Worm (Caenorhabditis elegans) whole organism, L3 larva: Measurements from ENCODE around the gene air-1.
A peak's percentile ranks its signal among the peaks of the same experiment; 100 is the strongest.

ENCODE experiments used
- R02D3.7 ChIP-seq: fragments of 150-350 bp; optimal IDR thresholded peaks from 2 replicates; lab custom pipeline; 2014; ENCODE audit warnings: missing biosample characterization, missing genetic modification characterization
- ZK546.5 ChIP-seq: sonication (generic microtip); optimal IDR thresholded peaks from 2 replicates; lab custom pipeline; 2017; ENCODE audit warnings: missing biosample characterization, missing genetic modification characterization
- aly-2 ChIP-seq: fragments of 150-350 bp; optimal IDR thresholded peaks from 2 replicates; lab custom pipeline; 2014; ENCODE audit warnings: missing biosample characterization, missing genetic modification characterization
- ama-1 ChIP-seq: fragments of 150-350 bp; optimal IDR thresholded peaks from 2 replicates; lab custom pipeline; 2018
- ceh-16 ChIP-seq: sonication (generic microtip); optimal IDR thresholded peaks from 2 replicates; lab custom pipeline; 2017; ENCODE audit warnings: missing biosample characterization, missing genetic modification characterization
- ceh-28 ChIP-seq: fragments of 150-350 bp; optimal IDR thresholded peaks from 2 replicates; lab custom pipeline; 2014; ENCODE audit warnings: missing biosample characterization, missing genetic modification reagents, missing genetic modification characterization
- ceh-82 ChIP-seq: fragments of 150-350 bp; optimal IDR thresholded peaks from 2 replicates; lab custom pipeline; 2014; ENCODE audit warnings: missing biosample characterization, missing genetic modification characterization
- ceh-9 ChIP-seq: sonication (generic microtip); optimal IDR thresholded peaks from 2 replicates; lab custom pipeline; 2018; ENCODE audit warnings: missing biosample characterization, missing genetic modification characterization
- daf-12 ChIP-seq: fragments of 150-350 bp; optimal IDR thresholded peaks from 2 replicates; lab custom pipeline; 2014; ENCODE audit warnings: missing biosample characterization, missing genetic modification reagents, missing genetic modification characterization
- egl-27 ChIP-seq: sonication (generic microtip); optimal IDR thresholded peaks from 4 replicates; lab custom pipeline; 2017; ENCODE audit warnings: missing biosample characterization, missing genetic modification reagents, missing genetic modification characterization
- elt-2 ChIP-seq: sonication (generic microtip); optimal IDR thresholded peaks from 2 replicates; lab custom pipeline; 2016; ENCODE audit warnings: missing genetic modification reagents, mild to moderate bottlenecking, missing genetic modification characterization, missing compliant biosample characterization
- elt-3 ChIP-seq, 3 experiments: fragments of 150-350 bp in 1 of 3; sonication (generic microtip) in 2 of 3; optimal IDR thresholded peaks; 2 replicates in 2 of 3; 4 replicates in 1 of 3; lab custom pipeline; 2014 to 2017; ENCODE audit warnings: missing biosample characterization in 3 of 3, missing genetic modification characterization in 3 of 3
- eor-1 ChIP-seq, 2 experiments: fragments of 150-350 bp; optimal IDR thresholded peaks; 2 replicates each; lab custom pipeline; 2014 to 2018; ENCODE audit warnings: missing biosample characterization in 2 of 2, missing genetic modification characterization in 2 of 2
- fkh-10 ChIP-seq: sonication (generic microtip); optimal IDR thresholded peaks from 2 replicates; lab custom pipeline; 2017; ENCODE audit warnings: missing biosample characterization, missing genetic modification reagents, missing genetic modification characterization
- fos-1 ChIP-seq: fragments of 150-350 bp; optimal IDR thresholded peaks from 2 replicates; lab custom pipeline; 2014; ENCODE audit warnings: missing biosample characterization, missing genetic modification characterization
- jun-1 ChIP-seq: fragments of 150-350 bp; optimal IDR thresholded peaks from 2 replicates; lab custom pipeline; 2014; ENCODE audit warnings: missing biosample characterization, missing genetic modification reagents, missing genetic modification characterization
- lin-15B ChIP-seq: fragments of 150-350 bp; optimal IDR thresholded peaks from 2 replicates; lab custom pipeline; 2014; ENCODE audit warnings: missing biosample characterization, missing genetic modification characterization
- lin-39 ChIP-seq: fragments of 150-350 bp; optimal IDR thresholded peaks from 2 replicates; lab custom pipeline; 2018; ENCODE audit warnings: missing biosample characterization, missing genetic modification reagents, missing genetic modification characterization
- lsy-12 ChIP-seq: sonication (generic microtip); optimal IDR thresholded peaks from 2 replicates; lab custom pipeline; 2016; ENCODE audit warnings: mild to moderate bottlenecking, missing genetic modification characterization, missing compliant biosample characterization
- mml-1 ChIP-seq: fragments of 150-350 bp; sonication (generic microtip); optimal IDR thresholded peaks from 3 replicates; lab custom pipeline; 2014; ENCODE audit warnings: missing biosample characterization, missing genetic modification characterization
- nfya-1 ChIP-seq: sonication (generic microtip); optimal IDR thresholded peaks from 2 replicates; lab custom pipeline; 2017; ENCODE audit warnings: missing genetic modification characterization, mild to moderate bottlenecking, missing compliant biosample characterization, antibody characterized with exemption, moderate library complexity; ENCODE audit not compliant: insufficient read depth
- nhr-23 ChIP-seq: fragments of 150-350 bp; optimal IDR thresholded peaks from 2 replicates; lab custom pipeline; 2014; ENCODE audit warnings: missing biosample characterization, missing genetic modification reagents, missing genetic modification characterization
- nhr-237 ChIP-seq: fragments of 150-350 bp; optimal IDR thresholded peaks from 2 replicates; lab custom pipeline; 2014; ENCODE audit warnings: missing biosample characterization, missing genetic modification characterization
- nhr-25 ChIP-seq: sonication (generic microtip); optimal IDR thresholded peaks from 2 replicates; lab custom pipeline; 2017; ENCODE audit warnings: missing biosample characterization, missing genetic modification characterization
- nhr-28 ChIP-seq: fragments of 150-350 bp; optimal IDR thresholded peaks from 2 replicates; lab custom pipeline; 2014; ENCODE audit warnings: missing biosample characterization, missing genetic modification characterization
- nhr-43 ChIP-seq: sonication (generic microtip); optimal IDR thresholded peaks from 2 replicates; lab custom pipeline; 2016; ENCODE audit warnings: mild to moderate bottlenecking, missing genetic modification characterization, missing compliant biosample characterization; ENCODE audit not compliant: poor library complexity, severe bottlenecking
- nhr-77 ChIP-seq: fragments of 150-350 bp; optimal IDR thresholded peaks from 2 replicates; lab custom pipeline; 2014; ENCODE audit warnings: missing biosample characterization, missing genetic modification characterization
- pha-4 ChIP-seq: fragments of 150-350 bp; optimal IDR thresholded peaks from 2 replicates; lab custom pipeline; 2014; ENCODE audit warnings: missing biosample characterization, missing genetic modification reagents, missing genetic modification characterization
- pqm-1 ChIP-seq: fragments of 150-350 bp; optimal IDR thresholded peaks from 2 replicates; lab custom pipeline; 2017; ENCODE audit warnings: missing biosample characterization, missing genetic modification characterization, inconsistent platforms
- skn-1 ChIP-seq: fragments of 150-350 bp; optimal IDR thresholded peaks from 2 replicates; lab custom pipeline; 2014; ENCODE audit warnings: missing biosample characterization, missing genetic modification characterization
- snpc-4 ChIP-seq: fragments of 150-350 bp; optimal IDR thresholded peaks from 2 replicates; lab custom pipeline; 2014; ENCODE audit warnings: missing biosample characterization, missing genetic modification characterization
- tbx-2 ChIP-seq: sonication (generic microtip); optimal IDR thresholded peaks from 2 replicates; lab custom pipeline; 2016; ENCODE audit warnings: mild to moderate bottlenecking, missing genetic modification characterization, missing compliant biosample characterization
- unc-62 ChIP-seq: fragments of 150-350 bp; sonication (generic microtip); optimal IDR thresholded peaks from 4 replicates; lab custom pipeline; 2014; ENCODE audit warnings: missing biosample characterization, missing genetic modification reagents, missing genetic modification characterization
- ztf-11 ChIP-seq: fragments of 150-350 bp; optimal IDR thresholded peaks from 2 replicates; lab custom pipeline; 2014; ENCODE audit warnings: missing biosample characterization, missing genetic modification characterization
- ztf-4 ChIP-seq: fragments of 150-350 bp; optimal IDR thresholded peaks from 2 replicates; lab custom pipeline; 2014; ENCODE audit warnings: missing biosample characterization, missing genetic modification characterization

Gene air-1

DNA sequence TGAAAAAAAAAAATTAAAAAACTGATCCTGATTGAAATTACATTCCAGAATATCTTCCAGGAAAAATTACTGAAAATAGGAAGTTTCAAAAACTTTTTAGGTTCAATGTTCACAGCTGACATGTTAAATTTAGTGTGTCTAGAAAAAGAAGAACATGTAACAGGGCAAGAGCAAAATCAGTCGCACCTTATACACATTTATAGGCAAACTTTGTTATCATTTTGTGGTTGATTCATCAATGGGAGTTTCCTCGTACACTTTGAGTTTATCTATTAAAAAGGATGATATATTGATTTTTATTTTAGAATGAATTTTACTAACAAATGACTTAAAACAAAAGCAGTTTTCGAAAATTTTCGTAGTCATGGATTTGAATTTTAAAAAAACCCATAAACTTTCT lies 21.9 kb downstream of the air-1 start:
- TF ChIP-seq mml-1 (tag; lab: Kevin White, UChicago) (no peak), pqm-1 (peak; percentile 38), ceh-9 (tag; lab: Kevin White, UChicago) (no peak), elt-2 (tag; lab: Kevin White, UChicago) (peak; percentile 63), nfya-1 (no peak)

DNA sequence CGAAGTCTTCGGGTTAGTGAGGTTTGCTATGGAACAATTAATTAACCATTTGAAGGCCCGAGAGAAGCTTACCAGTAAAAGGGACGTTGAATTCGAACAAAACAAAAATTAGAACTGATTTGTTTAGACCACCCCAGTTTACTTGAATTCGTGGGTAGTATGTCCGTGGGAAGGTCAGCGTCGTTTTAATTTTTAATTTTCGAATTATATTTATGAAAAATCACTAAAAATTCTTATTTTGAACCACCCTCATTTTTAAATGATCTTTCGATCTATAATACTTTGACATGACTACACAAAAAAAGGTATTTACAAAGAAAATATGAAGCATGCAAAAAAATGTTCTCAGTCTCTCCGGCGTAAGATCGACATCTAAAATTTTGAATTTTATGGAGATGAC lies 24.2 kb downstream of the air-1 start, which contains the start of gene C16D9.5:
TSS of gene C16D9.5 (minus strand) at position 101 of the 400 bp plus-strand sequence.
- TF ChIP-seq ceh-82 (tag; lab: Kevin White, UChicago) (no peak), egl-27 (tag; lab: Kevin White, UChicago) (no peak), mml-1 (tag; lab: Kevin White, UChicago) (no peak), ZK546.5 (tag; lab: Kevin White, UChicago) (no peak), fkh-10 (GFP tag; lab: Kevin White, UChicago) (no peak), tbx-2 (no peak)

DNA sequence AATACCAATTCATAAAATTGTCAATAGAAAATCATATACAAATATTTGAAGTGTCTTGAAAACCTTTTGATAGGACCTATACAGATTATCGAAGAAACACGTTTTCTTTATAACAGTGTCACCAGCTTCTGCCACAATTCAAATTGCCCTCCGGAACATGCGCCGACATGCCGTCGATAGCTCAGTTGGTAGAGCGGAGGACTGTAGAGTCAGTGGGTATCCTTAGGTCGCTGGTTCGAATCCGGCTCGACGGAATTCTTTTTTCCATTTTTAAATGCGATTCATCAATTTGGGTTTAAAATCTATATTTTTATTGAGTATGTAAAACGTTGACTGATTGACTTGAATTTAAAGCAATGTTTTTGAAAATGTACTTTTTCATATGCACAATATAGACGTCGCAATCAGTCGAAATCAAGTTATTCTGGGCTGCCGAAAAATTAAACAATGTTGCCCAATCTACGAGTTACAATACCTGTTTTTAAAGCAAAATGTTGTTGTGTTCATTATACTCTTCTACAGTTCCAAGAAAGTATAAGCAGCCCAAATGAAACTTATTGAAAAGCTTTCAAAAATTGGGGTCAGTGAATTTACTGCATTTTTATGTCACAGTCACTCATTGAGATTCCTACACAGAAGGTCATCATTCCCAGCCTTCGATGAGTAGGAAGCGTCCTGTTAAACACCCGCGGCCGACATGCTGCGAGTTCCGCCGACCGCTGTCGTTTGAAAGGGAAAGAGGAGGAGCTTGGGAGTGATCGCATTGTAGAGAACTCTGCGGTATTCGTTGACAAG lies 26.2 kb downstream of the air-1 start:
- TF ChIP-seq R02D3.7 (tag; lab: Kevin White, UChicago) (peak; percentile 57), lsy-12 (peak; percentile 53), ceh-16 (no peak), nhr-28 (tag; lab: Kevin White, UChicago) (no peak), jun-1 (tag; lab: Kevin White, UChicago) (peak; percentile 25), nhr-43 (peak; percentile 88), nfya-1 (peak; percentile 69), unc-62 (peak; percentile 10), egl-27 (tag; lab: Kevin White, UChicago) (peak; percentile 11), tbx-2 (peak; percentile 14), elt-2 (tag; lab: Kevin White, UChicago) (peak; percentile 66), nhr-237 (tag; lab: Kevin White, UChicago) (no peak), ztf-4 (tag; lab: Kevin White, UChicago) (peak; percentile 20), pha-4 (tag; lab: Kevin White, UChicago) (peak; percentile 20), ceh-82 (tag; lab: Kevin White, UChicago) (peak; percentile 17), ZK546.5 (tag; lab: Kevin White, UChicago) (no peak), ama-1 (lab: Kevin White, UChicago) (peak; percentile 95), eor-1 (tag; optimal IDR thresholded peaks at IDR 0.05; lab: Kevin White, UChicago) (no peak), nhr-77 (tag; lab: Kevin White, UChicago) (peak; percentile 78), daf-12 (tag; lab: Kevin White, UChicago) (no peak), lin-39 (tag; lab: Kevin White, UChicago) (no peak), ztf-11 (tag; lab: Kevin White, UChicago) (no peak), elt-3 (tag; optimal IDR thresholded peaks at IDR 0.05; lab: Kevin White, UChicago) (peak in 1 of 3 experiments; percentile 68), nhr-23 (tag; lab: Kevin White, UChicago) (peak; percentile 85), fos-1 (tag; lab: Kevin White, UChicago) (peak; percentile 48), pqm-1 (peak; percentile 82), lin-15B (tag; lab: Kevin White, UChicago) (peak; percentile 53), snpc-4 (tag; lab: Kevin White, UChicago) (peak; percentile 99), nhr-25 (tag; lab: Kevin White, UChicago) (peak; percentile 62), ceh-28 (tag; lab: Kevin White, UChicago) (peak; percentile 69)

DNA sequence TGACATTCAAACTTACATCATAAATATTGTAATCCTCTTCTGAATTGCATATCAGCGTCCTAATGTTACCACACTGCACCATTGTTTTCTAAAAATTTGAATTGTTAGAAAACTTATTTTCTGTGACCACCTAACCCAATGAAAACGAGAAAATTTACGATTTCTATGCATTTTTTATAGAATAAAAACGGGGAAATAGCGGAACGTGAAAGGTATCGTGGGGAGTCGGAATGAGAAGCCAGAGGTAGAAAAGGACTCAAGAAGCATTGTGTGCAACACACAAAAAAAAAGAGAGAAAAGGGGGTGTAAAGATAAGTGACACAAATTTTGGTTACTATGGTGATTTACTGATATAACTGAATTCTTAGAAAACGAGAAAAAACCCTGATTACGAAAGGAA lies 28.9 kb downstream of the air-1 start, which contains the start of gene C16D9.6:
TSS of gene C16D9.6 (minus strand) at position 101 of the 400 bp plus-strand sequence.
- no peak for TF ChIP-seq skn-1 (tag; lab: Kevin White, UChicago)
- TF ChIP-seq aly-2 (tag; lab: Kevin White, UChicago), result no peak
